3 fruit fly cellular contexts compared by ENCODE assay signal in genomic region chr2L:6455032-6455954, dm6.
A peak's percentile ranks its signal among the peaks of the same experiment; 100 is the strongest.
TF ChIP-seq lines count a peak whose summit lies in the region.

TSS of gene retm (minus strand) at chr2L:6455929.

TF ChIP-seq in whole organism, adult, 20 proteins besides CTCF, POLR2A, EP300 and RAD21 (continued from another document):
- TF ChIP-seq CG7101 (tag; optimal IDR thresholded peaks at IDR 0.05; lab: Kevin White, UChicago) = peak; percentile 57
- TF ChIP-seq bab1 (GFP tag; optimal IDR thresholded peaks at IDR 0.05; lab: Kevin White, UChicago) = no peak

TF ChIP-seq in whole organism, embryonic, 481 proteins besides CTCF, POLR2A, EP300 and RAD21 (continued from another document and continues in another):
- peak; percentile 52 for TF ChIP-seq bigmax (GFP tag; optimal IDR thresholded peaks at IDR 0.05; lab: Kevin White, UChicago)
- 0 out of 3 replicates have a peak, but pooled peaks have one; percentile 13 for TF ChIP-seq CG11695 (GFP tag; IDR thresholded peaks at IDR 0.05; lab: Robert Waterston, UW)
- TF ChIP-seq CG31441 (GFP tag; IDR thresholded peaks at IDR 0.05; lab: Robert Waterston, UW) = no peak
- no peak; the same call in 1 of the 2 replicates for TF ChIP-seq amos (GFP tag; IDR thresholded peaks at IDR 0.05; lab: Robert Waterston, UW; ENCODE audit: partially characterized antibody)
- no peak for TF ChIP-seq Ada2b (GFP tag; IDR thresholded peaks at IDR 0.05; lab: Robert Waterston, UW)
- TF ChIP-seq nmo (GFP tag; optimal IDR thresholded peaks at IDR 0.05; lab: Kevin White, UChicago) = no peak
- TF ChIP-seq Mrtf (GFP tag; IDR thresholded peaks at IDR 0.05; lab: Robert Waterston, UW) = no peak
- no peak for TF ChIP-seq nau (GFP tag; optimal IDR thresholded peaks at IDR 0.05; lab: Kevin White, UChicago)
- no peak for TF ChIP-seq sqz (GFP tag; optimal IDR thresholded peaks at IDR 0.05; lab: Kevin White, UChicago)
- no peak for TF ChIP-seq Gug (GFP tag; IDR thresholded peaks at IDR 0.05; lab: Robert Waterston, UW)
- TF ChIP-seq CG18764 (GFP tag; optimal IDR thresholded peaks at IDR 0.05; lab: Kevin White, UChicago) = no peak
- no peak for TF ChIP-seq Dp (GFP tag; optimal IDR thresholded peaks at IDR 0.05; lab: Kevin White, UChicago)
- TF ChIP-seq pros (GFP tag; optimal IDR thresholded peaks at IDR 0.05; lab: Kevin White, UChicago) = peak; percentile 58
- TF ChIP-seq CG30020 (tag; optimal IDR thresholded peaks at IDR 0.05; lab: Kevin White, UChicago) = peak; percentile 50
- no peak for TF ChIP-seq CG17359 (tag; optimal IDR thresholded peaks at IDR 0.05; lab: Kevin White, UChicago)
- peak; percentile 91 for TF ChIP-seq CG15479 (GFP tag; optimal IDR thresholded peaks at IDR 0.05; lab: Kevin White, UChicago)
- 0 out of 3 replicates have a peak, but pooled peaks have one; percentile 19 for TF ChIP-seq CG2199 (GFP tag; IDR thresholded peaks at IDR 0.05; lab: Robert Waterston, UW)
- TF ChIP-seq CG12744 (GFP tag; optimal IDR thresholded peaks at IDR 0.05; lab: Kevin White, UChicago) = no peak
- no peak for TF ChIP-seq Vsx1 (GFP tag; optimal IDR thresholded peaks at IDR 0.05; lab: Kevin White, UChicago)
- peak; percentile 50 for TF ChIP-seq HLHmδ (GFP tag; optimal IDR thresholded peaks at IDR 0.05; lab: Kevin White, UChicago)
- peak; percentile 68 for TF ChIP-seq CG8924 (tag; optimal IDR thresholded peaks at IDR 0.05; lab: Kevin White, UChicago)
- TF ChIP-seq klu (GFP tag; IDR thresholded peaks at IDR 0.05; lab: Robert Waterston, UW) = no peak
- TF ChIP-seq zen2 (GFP tag; IDR thresholded peaks at IDR 0.05; lab: Robert Waterston, UW; ENCODE audit: partially characterized antibody) = no peak
- TF ChIP-seq CG11560 (tag; IDR thresholded peaks at IDR 0.05; lab: Robert Waterston, UW) = no peak
- no peak for TF ChIP-seq Sry-δ (GFP tag; optimal IDR thresholded peaks at IDR 0.05; lab: Kevin White, UChicago)
- TF ChIP-seq ems (GFP tag; optimal IDR thresholded peaks at IDR 0.05; lab: Kevin White, UChicago) = no peak
- no peak for TF ChIP-seq Meics (GFP tag; optimal IDR thresholded peaks at IDR 0.05; lab: Kevin White, UChicago)
- peak; percentile 1 for TF ChIP-seq CG7839 (tag; optimal IDR thresholded peaks at IDR 0.05; lab: Kevin White, UChicago)
- no peak for TF ChIP-seq kay (GFP tag; optimal IDR thresholded peaks at IDR 0.05; lab: Kevin White, UChicago)
- no peak for TF ChIP-seq gem (tag; optimal IDR thresholded peaks at IDR 0.05; lab: Kevin White, UChicago)
- peak; percentile 22 for TF ChIP-seq lov (optimal IDR thresholded peaks at IDR 0.05; lab: Kevin White, UChicago)
- no peak for TF ChIP-seq lov (GFP tag; IDR thresholded peaks at IDR 0.05; lab: Robert Waterston, UW)
- peak; percentile 57 for TF ChIP-seq CG7745 (tag; optimal IDR thresholded peaks at IDR 0.05; lab: Kevin White, UChicago)
- no peak for TF ChIP-seq CG3847 (GFP tag; IDR thresholded peaks at IDR 0.05; lab: Robert Waterston, UW)
- TF ChIP-seq BEAF-32 (GFP tag; optimal IDR thresholded peaks at IDR 0.05; lab: Kevin White, UChicago) = no peak
- no peak for TF ChIP-seq CG9797 (GFP tag; optimal IDR thresholded peaks at IDR 0.05; lab: Kevin White, UChicago)
- TF ChIP-seq cas (GFP tag; IDR thresholded peaks at IDR 0.05; lab: Robert Waterston, UW) = no peak
- no peak for TF ChIP-seq zf30C (GFP tag; optimal IDR thresholded peaks at IDR 0.05; lab: Kevin White, UChicago)
- no peak for TF ChIP-seq Drgx (GFP tag; IDR thresholded peaks at IDR 0.05; lab: Robert Waterston, UW)
- peak; percentile 54 for TF ChIP-seq nom (GFP tag; optimal IDR thresholded peaks at IDR 0.05; lab: Kevin White, UChicago)
- no peak for TF ChIP-seq usp (GFP tag; optimal IDR thresholded peaks at IDR 0.05; lab: Kevin White, UChicago)
- TF ChIP-seq dysf (GFP tag; IDR thresholded peaks at IDR 0.05; lab: Robert Waterston, UW) = no peak
- no peak for TF ChIP-seq croc (GFP tag; conservative IDR thresholded peaks at IDR 0.05; lab: Robert Waterston, UW)
- no peak for TF ChIP-seq CG9437 (GFP tag; optimal IDR thresholded peaks at IDR 0.05; lab: Kevin White, UChicago)
- peak in 1 of 2 experiments; percentile 12 for TF ChIP-seq Trl (optimal IDR thresholded peaks at IDR 0.05; lab: Kevin White, UChicago)
- TF ChIP-seq Trl (GFP tag; optimal IDR thresholded peaks at IDR 0.05; lab: Kevin White, UChicago) = no peak
- TF ChIP-seq dimm (GFP tag; IDR thresholded peaks at IDR 0.05; lab: Robert Waterston, UW) = no peak
- no peak for TF ChIP-seq vfl (GFP tag; optimal IDR thresholded peaks at IDR 0.05; lab: Kevin White, UChicago)
- peak; percentile 15 for TF ChIP-seq exex (tag; optimal IDR thresholded peaks at IDR 0.05; lab: Kevin White, UChicago)
- TF ChIP-seq twi (tag; optimal IDR thresholded peaks at IDR 0.05; lab: Kevin White, UChicago) = no peak
- peak; percentile 83 for TF ChIP-seq CG17802 (tag; optimal IDR thresholded peaks at IDR 0.05; lab: Kevin White, UChicago)
- no peak for TF ChIP-seq CG3838 (GFP tag; optimal IDR thresholded peaks at IDR 0.05; lab: Kevin White, UChicago)
- no peak for TF ChIP-seq HLH3B (GFP tag; IDR thresholded peaks at IDR 0.05; lab: Robert Waterston, UW)
- no peak for TF ChIP-seq HmgD (GFP tag; optimal IDR thresholded peaks at IDR 0.05; lab: Kevin White, UChicago)
- peak; percentile 53 for TF ChIP-seq sens (GFP tag; lab: Kevin White, UChicago)
- no peak for TF ChIP-seq CG9609 (GFP tag; optimal IDR thresholded peaks at IDR 0.05; lab: Kevin White, UChicago)
- peak; percentile 17 for TF ChIP-seq Fer1 (GFP tag; optimal IDR thresholded peaks at IDR 0.05; lab: Kevin White, UChicago)
- TF ChIP-seq org-1 (GFP tag; optimal IDR thresholded peaks at IDR 0.05; lab: Kevin White, UChicago) = no peak
- no peak for TF ChIP-seq CG12236 (GFP tag; optimal IDR thresholded peaks at IDR 0.05; lab: Kevin White, UChicago)
- 0 out of 3 replicates have a peak, but pooled peaks have one; percentile 4 for TF ChIP-seq ken (GFP tag; IDR thresholded peaks at IDR 0.05; lab: Robert Waterston, UW)
- TF ChIP-seq HLH54F (GFP tag; optimal IDR thresholded peaks at IDR 0.05; lab: Kevin White, UChicago) = no peak
- TF ChIP-seq CG7271 (tag; optimal IDR thresholded peaks at IDR 0.05; lab: Kevin White, UChicago) = peak; percentile 20
- TF ChIP-seq ci (GFP tag; IDR thresholded peaks at IDR 0.05; lab: Robert Waterston, UW) = peak; percentile 45; the same call in 1 of the 3 replicates
- no peak for TF ChIP-seq Lpt (GFP tag; optimal IDR thresholded peaks at IDR 0.05; lab: Kevin White, UChicago)
- no peak for TF ChIP-seq Antp (GFP tag; optimal IDR thresholded peaks at IDR 0.05; lab: Kevin White, UChicago)
- TF ChIP-seq schlank (tag; optimal IDR thresholded peaks at IDR 0.05; lab: Kevin White, UChicago) = no peak
- peak; percentile 18; the same call in 1 of the 2 replicates for TF ChIP-seq Xrp1 (GFP tag; IDR thresholded peaks at IDR 0.05; lab: Robert Waterston, UW)

TF ChIP-seq in whole organism, prepupa, 60 proteins besides CTCF, POLR2A, EP300 and RAD21 (continued from another document):
- TF ChIP-seq Eip93F (GFP tag; optimal IDR thresholded peaks at IDR 0.05; lab: Kevin White, UChicago) (no peak), Lpt (GFP tag; optimal IDR thresholded peaks at IDR 0.05; lab: Kevin White, UChicago) (no peak), Hr39 (GFP tag; optimal IDR thresholded peaks at IDR 0.05; lab: Kevin White, UChicago) (no peak), Ets21C (GFP tag; optimal IDR thresholded peaks at IDR 0.05; lab: Kevin White, UChicago) (no peak), net (GFP tag; optimal IDR thresholded peaks at IDR 0.05; lab: Kevin White, UChicago) (no peak), fd59A (GFP tag; optimal IDR thresholded peaks at IDR 0.05; lab: Kevin White, UChicago) (no peak), vri (GFP tag; optimal IDR thresholded peaks at IDR 0.05; lab: Kevin White, UChicago) (peak; percentile 89), topi (GFP tag; optimal IDR thresholded peaks at IDR 0.05; lab: Kevin White, UChicago) (no peak), CG6854 (GFP tag; optimal IDR thresholded peaks at IDR 0.05; lab: Kevin White, UChicago) (peak; percentile 52), CG31627 (GFP tag; optimal IDR thresholded peaks at IDR 0.05; lab: Kevin White, UChicago) (no peak), pdm3 (GFP tag; optimal IDR thresholded peaks at IDR 0.05; lab: Kevin White, UChicago) (no peak), svp (GFP tag; lab: Kevin White, UChicago) (peak; percentile 70), Gug (GFP tag; IDR thresholded peaks at IDR 0.05; lab: Robert Waterston, UW) (no peak), Ets96B (tag; optimal IDR thresholded peaks at IDR 0.05; lab: Kevin White, UChicago) (no peak), Smox (GFP tag; optimal IDR thresholded peaks at IDR 0.05; lab: Kevin White, UChicago) (no peak), dsx (GFP tag; optimal IDR thresholded peaks at IDR 0.05; lab: Kevin White, UChicago; ENCODE audit: poor library complexity, severe bottlenecking) (no peak), CG11902 (GFP tag; optimal IDR thresholded peaks at IDR 0.05; lab: Kevin White, UChicago) (no peak), CG6808 (GFP tag; optimal IDR thresholded peaks at IDR 0.05; lab: Kevin White, UChicago) (no peak), CG6276 (GFP tag; optimal IDR thresholded peaks at IDR 0.05; lab: Kevin White, UChicago) (no peak), acj6 (GFP tag; optimal IDR thresholded peaks at IDR 0.05; lab: Kevin White, UChicago) (no peak), Met (GFP tag; optimal IDR thresholded peaks at IDR 0.05; lab: Kevin White, UChicago) (no peak), CG8319 (GFP tag; optimal IDR thresholded peaks at IDR 0.05; lab: Kevin White, UChicago) (peak; percentile 12), dac (GFP tag; optimal IDR thresholded peaks at IDR 0.05; lab: Kevin White, UChicago) (no peak), CG1621 (tag; optimal IDR thresholded peaks at IDR 0.05; lab: Kevin White, UChicago) (no peak), fkh (GFP tag; optimal IDR thresholded peaks at IDR 0.05; lab: Kevin White, UChicago) (peak; percentile 92), Sox15 (GFP tag; optimal IDR thresholded peaks at IDR 0.05; lab: Kevin White, UChicago) (no peak), CG16779 (tag; optimal IDR thresholded peaks at IDR 0.05; lab: Kevin White, UChicago) (no peak), Eip78C (GFP tag; lab: Kevin White, UChicago) (no peak), spab (GFP tag; optimal IDR thresholded peaks at IDR 0.05; lab: Kevin White, UChicago) (no peak), CG8632 (GFP tag; optimal IDR thresholded peaks at IDR 0.05; lab: Kevin White, UChicago) (no peak), Sox102F (GFP tag; optimal IDR thresholded peaks at IDR 0.05; lab: Kevin White, UChicago) (no peak), CG7368 (GFP tag; optimal IDR thresholded peaks at IDR 0.05; lab: Kevin White, UChicago) (peak; percentile 13), CG6163 (GFP tag; IDR thresholded peaks at IDR 0.05; lab: Robert Waterston, UW) (peak; percentile 11; the same call in 1 of the 3 replicates), CG4318 (GFP tag; optimal IDR thresholded peaks at IDR 0.05; lab: Kevin White, UChicago) (no peak), CG32006 (GFP tag; optimal IDR thresholded peaks at IDR 0.05; lab: Kevin White, UChicago) (no peak), Hr4 (GFP tag; optimal IDR thresholded peaks at IDR 0.05; lab: Kevin White, UChicago) (no peak), CG11294 (GFP tag; IDR thresholded peaks at IDR 0.05; lab: Robert Waterston, UW) (no peak), CG10669 (GFP tag; optimal IDR thresholded peaks at IDR 0.05; lab: Kevin White, UChicago) (no peak), Hr38 (GFP tag; optimal IDR thresholded peaks at IDR 0.05; lab: Kevin White, UChicago) (no peak), CG6792 (GFP tag; optimal IDR thresholded peaks at IDR 0.05; lab: Kevin White, UChicago) (no peak)
TF ChIP-seq in whole organism, prepupa: peak in this region for 11.
